Fruit fly (Drosophila melanogaster) whole organism, embryonic: ENCODE measurements around the gene TotB.

Experiments used
- Asciz ChIP-seq: fragments of 200-800 bp; sonication (Bioruptor generic); optimal IDR thresholded peaks from 2 replicates; lab custom pipeline; 2017; ENCODE audit warnings: missing biosample characterization, mild to moderate bottlenecking, missing genetic modification characterization, missing genetic modification reagents
- CG11456 ChIP-seq: fragments of 200-800 bp; sonication (Bioruptor generic); IDR thresholded peaks from 3 replicates; pipeline ENCODE4 v1.3.6; 2022; ENCODE audit warnings: missing biosample characterization, missing genetic modification characterization
- CG12219 ChIP-seq: fragments of 200-800 bp; sonication (Bioruptor generic); optimal IDR thresholded peaks from 3 replicates; lab custom pipeline; 2018; ENCODE audit warnings: missing biosample characterization, mild to moderate bottlenecking, missing genetic modification characterization
- CG1602 ChIP-seq: fragments of 200-800 bp; sonication (Bioruptor generic); optimal IDR thresholded peaks from 3 replicates; lab custom pipeline; 2016; ENCODE audit warnings: missing biosample characterization, missing genetic modification characterization
- CG17328 ChIP-seq: fragments of 200-800 bp; sonication (Bioruptor generic); IDR thresholded peaks from 2 replicates; pipeline ENCODE4 v1.3.6; 2022; ENCODE audit warnings: missing biosample characterization, missing genetic modification characterization
- CG17612 ChIP-seq: fragments of 200-800 bp; sonication (Bioruptor generic); IDR thresholded peaks from 2 replicates; pipeline ENCODE4 v1.3.6; 2022; ENCODE audit warnings: missing biosample characterization, missing genetic modification characterization
- CG17829 ChIP-seq: fragments of 200-800 bp; optimal IDR thresholded peaks from 2 replicates; lab custom pipeline; 2019; ENCODE audit warnings: missing biosample characterization, mild to moderate bottlenecking, missing genetic modification characterization, moderate library complexity
- CG2116 ChIP-seq: fragments of 200-800 bp; sonication (Bioruptor generic); optimal IDR thresholded peaks from 3 replicates; lab custom pipeline; 2018; ENCODE audit warnings: missing biosample characterization, mild to moderate bottlenecking, missing genetic modification characterization
- CG2712 ChIP-seq: fragments of 200-800 bp; optimal IDR thresholded peaks from 3 replicates; lab custom pipeline; 2019; ENCODE audit warnings: missing biosample characterization, mild to moderate bottlenecking, missing genetic modification characterization, moderate library complexity
- CG3163 ChIP-seq: fragments of 200-800 bp; sonication (Bioruptor generic); optimal IDR thresholded peaks from 3 replicates; lab custom pipeline; 2016; ENCODE audit warnings: missing biosample characterization, missing genetic modification characterization
- CG33557 ChIP-seq: fragments of 200-800 bp; sonication (Bioruptor generic); optimal IDR thresholded peaks from 2 replicates; lab custom pipeline; 2019; ENCODE audit warnings: missing biosample characterization, mild to moderate bottlenecking, missing genetic modification characterization, moderate library complexity
- CG34422 ChIP-seq: fragments of 200-800 bp; sonication (Bioruptor generic); IDR thresholded peaks from 3 replicates; pipeline ENCODE4 v1.3.6; 2022; ENCODE audit warnings: missing biosample characterization, missing genetic modification characterization
- CG3726 ChIP-seq: fragments of 200-800 bp; sonication (Bioruptor generic); IDR thresholded peaks from 3 replicates; pipeline ENCODE4, ENCODE4 v1.3.6; 2022; ENCODE audit warnings: missing biosample characterization, missing genetic modification characterization
- CG4328 ChIP-seq: fragments of 200-800 bp; sonication (Bioruptor generic); optimal IDR thresholded peaks from 3 replicates; lab custom pipeline; 2017; ENCODE audit warnings: missing biosample characterization, missing genetic modification reagents, missing genetic modification characterization
- CG5245 ChIP-seq: fragments of 200-800 bp; sonication (Bioruptor generic); optimal IDR thresholded peaks from 3 replicates; lab custom pipeline; 2016; ENCODE audit warnings: missing biosample characterization, missing genetic modification characterization
- CG6791 ChIP-seq: fragments of 200-800 bp; sonication (Bioruptor generic); IDR thresholded peaks from 3 replicates; pipeline ENCODE4 v1.3.6; 2022; ENCODE audit warnings: missing biosample characterization, missing genetic modification characterization; ENCODE audit not compliant: partially characterized antibody
- CG7963 ChIP-seq: fragments of 200-800 bp; sonication (Bioruptor generic); IDR thresholded peaks from 3 replicates; pipeline ENCODE4 v1.3.6; 2022; ENCODE audit warnings: missing biosample characterization, missing genetic modification characterization; ENCODE audit not compliant: partially characterized antibody
- CG9437 ChIP-seq: fragments of 200-800 bp; sonication (Bioruptor generic); optimal IDR thresholded peaks from 2 replicates; lab custom pipeline; 2018; ENCODE audit warnings: missing biosample characterization, mild to moderate bottlenecking, missing genetic modification characterization
- D19B ChIP-seq: fragments of 200-800 bp; sonication (Bioruptor generic); optimal IDR thresholded peaks from 2 replicates; lab custom pipeline; 2017; ENCODE audit warnings: missing biosample characterization, mild to moderate bottlenecking, missing genetic modification characterization
- Dad ChIP-seq: fragments of 200-800 bp; sonication (Bioruptor generic); optimal IDR thresholded peaks from 3 replicates; lab custom pipeline; 2016; ENCODE audit warnings: missing biosample characterization, missing genetic modification characterization
- Dp ChIP-seq: fragments of 200-800 bp; sonication (Bioruptor generic); optimal IDR thresholded peaks from 2 replicates; lab custom pipeline; 2018; ENCODE audit warnings: missing biosample characterization, mild to moderate bottlenecking, missing genetic modification characterization, moderate library complexity
- E2f1 ChIP-seq: fragments of 200-800 bp; sonication (Bioruptor generic); IDR thresholded peaks from 2 replicates; pipeline ENCODE4 v1.3.6; 2022; ENCODE audit warnings: missing biosample characterization, missing genetic modification characterization
- Ets97D ChIP-seq: fragments of 200-800 bp; sonication (Bioruptor generic); optimal IDR thresholded peaks from 3 replicates; lab custom pipeline; 2016; ENCODE audit warnings: missing biosample characterization, missing genetic modification characterization
- Fer1 ChIP-seq: fragments of 200-800 bp; sonication (Bioruptor generic); optimal IDR thresholded peaks from 2 replicates; lab custom pipeline; 2017; ENCODE audit warnings: missing biosample characterization, mild to moderate bottlenecking, missing genetic modification characterization
- H15 ChIP-seq: fragments of 200-800 bp; sonication (Bioruptor generic); IDR thresholded peaks from 3 replicates; pipeline ENCODE4 v1.3.6; 2022; ENCODE audit warnings: missing biosample characterization, missing genetic modification characterization
- H2.0 ChIP-seq: fragments of 200-800 bp; sonication (Bioruptor generic); IDR thresholded peaks from 2 replicates; pipeline ENCODE4 v1.3.6; 2022; ENCODE audit warnings: missing biosample characterization, missing genetic modification characterization
- Nf-YC ChIP-seq: fragments of 200-800 bp; optimal IDR thresholded peaks from 3 replicates; lab custom pipeline; 2019; ENCODE audit warnings: missing biosample characterization, mild to moderate bottlenecking, missing genetic modification characterization, moderate library complexity
- Optix ChIP-seq: fragments of 200-800 bp; sonication (Bioruptor generic); IDR thresholded peaks from 3 replicates; pipeline ENCODE4 v1.3.6; 2022; ENCODE audit warnings: missing biosample characterization, missing genetic modification characterization
- Sox100B ChIP-seq: fragments of 200-800 bp; sonication (Bioruptor generic); optimal IDR thresholded peaks from 3 replicates; lab custom pipeline; 2018; ENCODE audit warnings: missing biosample characterization, mild to moderate bottlenecking, missing genetic modification characterization
- YL-1 ChIP-seq: fragments of 200-800 bp; sonication (Bioruptor generic); optimal IDR thresholded peaks from 3 replicates; lab custom pipeline; 2017; ENCODE audit warnings: missing biosample characterization, mild to moderate bottlenecking, missing genetic modification characterization
- abd-A ChIP-seq: fragments of 200-800 bp; sonication (Bioruptor generic); optimal IDR thresholded peaks from 3 replicates; lab custom pipeline; 2019; ENCODE audit warnings: missing biosample characterization, mild to moderate bottlenecking, missing genetic modification characterization, moderate library complexity
- amos ChIP-seq: fragments of 200-800 bp; sonication (Bioruptor generic); IDR thresholded peaks from 2 replicates; pipeline ENCODE4 v1.3.6; 2022; ENCODE audit warnings: missing biosample characterization, missing genetic modification characterization; ENCODE audit not compliant: partially characterized antibody
- bigmax ChIP-seq: fragments of 200-800 bp; sonication (Bioruptor generic); optimal IDR thresholded peaks from 2 replicates; lab custom pipeline; 2018; ENCODE audit warnings: missing biosample characterization, mild to moderate bottlenecking, missing genetic modification characterization
- crp ChIP-seq, 2 experiments: fragments of 200-800 bp; sonication (Bioruptor generic); optimal IDR thresholded peaks; 2 replicates in 1 of 2; 3 replicates in 1 of 2; lab custom pipeline; 2017; ENCODE audit warnings: missing biosample characterization in 2 of 2, missing genetic modification characterization in 2 of 2, mild to moderate bottlenecking in 1 of 2, moderate library complexity in 1 of 2
- dan ChIP-seq: fragments of 200-800 bp; sonication (Bioruptor generic); IDR thresholded peaks from 2 replicates; pipeline ENCODE4 v1.3.6; 2022; ENCODE audit warnings: missing biosample characterization, missing genetic modification characterization
- dati ChIP-seq: fragments of 200-800 bp; sonication (Bioruptor generic); IDR thresholded peaks from 2 replicates; pipeline ENCODE4 v1.3.6; 2022; ENCODE audit warnings: missing biosample characterization, missing genetic modification characterization
- dmrt11E ChIP-seq: fragments of 200-800 bp; sonication (Bioruptor generic); optimal IDR thresholded peaks from 3 replicates; lab custom pipeline; 2018; ENCODE audit warnings: missing biosample characterization, mild to moderate bottlenecking, missing genetic modification characterization, moderate library complexity
- gem ChIP-seq: fragments of 200-800 bp; sonication (Bioruptor generic); optimal IDR thresholded peaks from 2 replicates; lab custom pipeline; 2019; ENCODE audit warnings: missing biosample characterization, mild to moderate bottlenecking, missing genetic modification characterization, moderate library complexity
- grau ChIP-seq: fragments of 200-800 bp; optimal IDR thresholded peaks from 3 replicates; lab custom pipeline; 2019; ENCODE audit warnings: missing biosample characterization, mild to moderate bottlenecking, missing genetic modification characterization, moderate library complexity
- jumu ChIP-seq: fragments of 200-800 bp; sonication (Bioruptor generic); optimal IDR thresholded peaks from 3 replicates; lab custom pipeline; 2016; ENCODE audit warnings: missing biosample characterization, missing genetic modification characterization
- lov ChIP-seq, 2 experiments: fragments of 200-800 bp in 1 of 2; fragments of >200 bp in 1 of 2; sonication (Bioruptor generic) in 1 of 2; IDR thresholded peaks in 1 of 2; optimal IDR thresholded peaks in 1 of 2; 2 replicates in 1 of 2; 3 replicates in 1 of 2; pipeline versions ENCODE4 v1.3.6 to Lab custom; 2017 to 2022; ENCODE audit warnings: missing biosample characterization in 1 of 2, missing genetic modification characterization in 1 of 2
- pfk ChIP-seq: fragments of 200-800 bp; sonication (Bioruptor generic); optimal IDR thresholded peaks from 2 replicates; lab custom pipeline; 2018; ENCODE audit warnings: missing biosample characterization, mild to moderate bottlenecking, missing genetic modification characterization, moderate library complexity
- rib ChIP-seq: fragments of 200-800 bp; sonication (Bioruptor generic); IDR thresholded peaks from 2 replicates; pipeline ENCODE4 v1.3.6; 2022; ENCODE audit warnings: missing biosample characterization, missing genetic modification characterization
- ro ChIP-seq: fragments of 200-800 bp; sonication (Bioruptor generic); IDR thresholded peaks from 2 replicates; pipeline ENCODE4 v1.3.6; 2022; ENCODE audit warnings: missing biosample characterization, missing genetic modification characterization
- scrt ChIP-seq: fragments of 200-800 bp; sonication (Bioruptor generic); optimal IDR thresholded peaks from 2 replicates; lab custom pipeline; 2018; ENCODE audit warnings: missing biosample characterization, mild to moderate bottlenecking, missing genetic modification characterization, moderate library complexity
- tgo ChIP-seq: fragments of 200-800 bp; sonication (Bioruptor generic); IDR thresholded peaks from 3 replicates; pipeline ENCODE4 v1.3.6; 2022; ENCODE audit warnings: missing biosample characterization, missing genetic modification characterization
- tll ChIP-seq, 2 experiments: fragments of 200-800 bp in 1 of 2; fragments of >200 bp in 1 of 2; sonication (Bioruptor generic) in 1 of 2; optimal IDR thresholded peaks; 2 replicates each; lab custom pipeline; 2017 to 2019; ENCODE audit warnings: missing biosample characterization in 2 of 2, missing genetic modification characterization in 2 of 2, mild to moderate bottlenecking in 1 of 2, moderate library complexity in 1 of 2
- unpg ChIP-seq: fragments of 200-800 bp; sonication (Bioruptor generic); optimal IDR thresholded peaks from 3 replicates; lab custom pipeline; 2018; ENCODE audit warnings: missing biosample characterization, mild to moderate bottlenecking, missing genetic modification characterization, moderate library complexity

Gene TotB

dm6 chr3R:20829416-20830131 lies 44.2 kb upstream of the TotB start (continued):
- TF ChIP-seq H15 (no peak), Dp (no peak), scrt (GFP tag; lab: Kevin White, UChicago) (peak; percentile 3), unpg (GFP tag; lab: Kevin White, UChicago) (no peak), dmrt11E (tag; lab: Kevin White, UChicago) (peak; percentile 36), CG34422 (peak; percentile 70; the same call in 2 of the 3 replicates), lov (optimal IDR thresholded peaks at IDR 0.05; lab: Kevin White, UChicago) (no peak), lov (GFP tag; IDR thresholded peaks at IDR 0.05; lab: Robert Waterston, UW) (0 out of 3 replicates have a peak, but pooled peaks have one; percentile 59), Dad (GFP tag; lab: Kevin White, UChicago) (no peak), grau (tag; lab: Kevin White, UChicago) (peak; percentile 28), pfk (no peak), gem (tag; lab: Kevin White, UChicago) (peak; percentile 61), CG9437 (GFP tag; lab: Kevin White, UChicago) (peak; percentile 62), ro (no peak), dan (GFP tag; lab: Robert Waterston, UW) (no peak), CG2116 (GFP tag; lab: Kevin White, UChicago) (no peak), D19B (peak; percentile 13), CG4328 (GFP tag; lab: Kevin White, UChicago) (no peak), rib (GFP tag; lab: Robert Waterston, UW) (peak; percentile 93), YL-1 (GFP tag; lab: Kevin White, UChicago) (no peak), CG17612 (GFP tag; lab: Robert Waterston, UW) (no peak), CG1602 (GFP tag; lab: Kevin White, UChicago) (peak; percentile 29), CG3163 (GFP tag; lab: Kevin White, UChicago) (no peak), CG2712 (peak; percentile 36), jumu (GFP tag; lab: Kevin White, UChicago) (no peak), Optix (no peak), H2.0 (GFP tag; lab: Robert Waterston, UW) (no peak), CG17328 (GFP tag; lab: Robert Waterston, UW) (no peak), Fer1 (GFP tag; lab: Kevin White, UChicago) (peak; percentile 10), Asciz (GFP tag; lab: Kevin White, UChicago) (no peak), CG11456 (GFP tag; lab: Robert Waterston, UW) (no peak), CG12219 (GFP tag; lab: Kevin White, UChicago) (no peak), dati (no peak), abd-A (tag; lab: Kevin White, UChicago) (no peak), amos (GFP tag; lab: Robert Waterston, UW) (peak; percentile 24; the same call in 1 of the 2 replicates), CG17829 (tag; lab: Kevin White, UChicago) (peak; percentile 16), tgo (GFP tag; lab: Robert Waterston, UW) (no peak), CG5245 (GFP tag; lab: Kevin White, UChicago) (no peak), Ets97D (GFP tag; lab: Kevin White, UChicago) (no peak), crp (GFP tag; optimal IDR thresholded peaks at IDR 0.05; lab: Kevin White, UChicago) (peak in 1 of 2 experiments; percentile 21), CG7963 (GFP tag; lab: Robert Waterston, UW) (no peak), Sox100B (GFP tag; lab: Kevin White, UChicago) (peak; percentile 52), Nf-YC (peak; percentile 29), CG6791 (peak; percentile 5; the same call in 1 of the 3 replicates), tll (GFP tag; optimal IDR thresholded peaks at IDR 0.05; lab: Kevin White, UChicago) (no peak), bigmax (GFP tag; lab: Kevin White, UChicago) (peak; percentile 47), E2f1 (GFP tag; lab: Robert Waterston, UW) (no peak), CG3726 (no peak), CG33557 (GFP tag; lab: Kevin White, UChicago) (no peak)
